Fruit fly (Drosophila melanogaster) whole organism, embryonic: ENCODE results near the gene CG9747.

Source experiments
- Abd-B ChIP-seq: fragments of 200-800 bp; sonication (Bioruptor generic); optimal IDR thresholded peaks from 2 replicates; lab custom pipeline; 2018; ENCODE audit warnings: missing biosample characterization, mild to moderate bottlenecking, missing genetic modification characterization, moderate library complexity
- Atf3 ChIP-seq: fragments of 200-800 bp; sonication (Bioruptor generic); optimal IDR thresholded peaks from 3 replicates; lab custom pipeline; 2016; ENCODE audit warnings: missing biosample characterization, missing genetic modification characterization
- CG10959 ChIP-seq: fragments of 200-800 bp; sonication (Bioruptor generic); IDR thresholded peaks from 2 replicates; pipeline ENCODE4 v1.3.6; 2022; ENCODE audit warnings: missing biosample characterization, missing genetic modification characterization
- CG11723 ChIP-seq: fragments of 200-800 bp; sonication (Bioruptor generic); optimal IDR thresholded peaks from 2 replicates; lab custom pipeline; 2017; ENCODE audit warnings: missing biosample characterization, mild to moderate bottlenecking, missing genetic modification characterization
- CG12299 ChIP-seq: fragments of 200-800 bp; sonication (Bioruptor generic); optimal IDR thresholded peaks from 2 replicates; lab custom pipeline; 2018; ENCODE audit warnings: missing biosample characterization, mild to moderate bottlenecking, missing genetic modification characterization
- CG12769 ChIP-seq: fragments of 200-800 bp; sonication (Bioruptor generic); optimal IDR thresholded peaks from 2 replicates; lab custom pipeline; 2019; ENCODE audit warnings: missing biosample characterization, mild to moderate bottlenecking, missing genetic modification characterization, moderate library complexity
- CG13287 ChIP-seq: fragments of 200-800 bp; sonication (Bioruptor generic); IDR thresholded peaks from 2 replicates; pipeline ENCODE4 v1.3.6; 2022; ENCODE audit warnings: missing biosample characterization, missing genetic modification characterization; ENCODE audit not compliant: partially characterized antibody
- CG13775 ChIP-seq: fragments of 200-800 bp; sonication (Bioruptor generic); optimal IDR thresholded peaks from 3 replicates; lab custom pipeline; 2017; ENCODE audit warnings: missing biosample characterization, mild to moderate bottlenecking, missing genetic modification characterization
- CG14441 ChIP-seq: fragments of 200-800 bp; sonication (Bioruptor generic); IDR thresholded peaks from 2 replicates; pipeline ENCODE4 v1.3.6; 2022; ENCODE audit warnings: missing biosample characterization, missing genetic modification characterization
- CG1602 ChIP-seq: fragments of 200-800 bp; sonication (Bioruptor generic); optimal IDR thresholded peaks from 3 replicates; lab custom pipeline; 2016; ENCODE audit warnings: missing biosample characterization, missing genetic modification characterization
- CG16813 ChIP-seq: fragments of 200-800 bp; sonication (Bioruptor generic); IDR thresholded peaks from 3 replicates; pipeline ENCODE4 v1.3.6; 2022; ENCODE audit warnings: missing biosample characterization, missing genetic modification characterization; ENCODE audit not compliant: partially characterized antibody
- CG17328 ChIP-seq: fragments of 200-800 bp; sonication (Bioruptor generic); IDR thresholded peaks from 2 replicates; pipeline ENCODE4 v1.3.6; 2022; ENCODE audit warnings: missing biosample characterization, missing genetic modification characterization
- CG2120 ChIP-seq: fragments of 200-800 bp; sonication (Bioruptor generic); optimal IDR thresholded peaks from 3 replicates; lab custom pipeline; 2016; ENCODE audit warnings: missing biosample characterization, missing genetic modification characterization
- CG3065 ChIP-seq: fragments of 200-800 bp; sonication (Bioruptor generic); optimal IDR thresholded peaks from 2 replicates; lab custom pipeline; 2016; ENCODE audit warnings: missing biosample characterization, missing genetic modification characterization
- CG31441 ChIP-seq: fragments of 200-800 bp; sonication (Bioruptor generic); IDR thresholded peaks from 2 replicates; pipeline ENCODE4 v1.3.6; 2022; ENCODE audit warnings: missing biosample characterization, missing genetic modification characterization
- CG4820 ChIP-seq: fragments of 200-800 bp; sonication (Bioruptor generic); optimal IDR thresholded peaks from 3 replicates; lab custom pipeline; 2016; ENCODE audit warnings: missing biosample characterization, missing genetic modification characterization
- CG8281 ChIP-seq: fragments of 200-800 bp; sonication (Bioruptor generic); optimal IDR thresholded peaks from 2 replicates; lab custom pipeline; 2018; ENCODE audit warnings: missing biosample characterization, mild to moderate bottlenecking, missing genetic modification characterization, moderate library complexity
- CG8388 ChIP-seq: fragments of 200-800 bp; sonication (Bioruptor generic); optimal IDR thresholded peaks from 2 replicates; lab custom pipeline; 2019; ENCODE audit warnings: missing biosample characterization, mild to moderate bottlenecking, missing genetic modification characterization, moderate library complexity
- CG9876 ChIP-seq: fragments of 200-800 bp; sonication (Bioruptor generic); optimal IDR thresholded peaks from 2 replicates; lab custom pipeline; 2016; ENCODE audit warnings: missing biosample characterization, missing genetic modification characterization
- CTCF ChIP-seq: fragments of 200-800 bp; sonication (Bioruptor generic); optimal IDR thresholded peaks from 2 replicates; lab custom pipeline; 2017; ENCODE audit warnings: missing biosample characterization, mild to moderate bottlenecking, missing genetic modification characterization, moderate library complexity
- Doc2 ChIP-seq: fragments of 200-800 bp; sonication (Bioruptor generic); IDR thresholded peaks from 2 replicates; pipeline ENCODE4 v1.3.6; 2022; ENCODE audit warnings: missing biosample characterization, missing genetic modification characterization
- HmgZ ChIP-seq: fragments of 200-800 bp; sonication (Bioruptor generic); optimal IDR thresholded peaks from 2 replicates; lab custom pipeline; 2018; ENCODE audit warnings: missing biosample characterization, mild to moderate bottlenecking, missing genetic modification characterization
- Hr3 ChIP-seq: fragments of 200-800 bp; sonication (Bioruptor generic); optimal IDR thresholded peaks from 3 replicates; lab custom pipeline; 2016; ENCODE audit warnings: missing biosample characterization, missing genetic modification characterization
- NC2β ChIP-seq: fragments of 200-800 bp; sonication (Bioruptor generic); optimal IDR thresholded peaks from 2 replicates; lab custom pipeline; 2016; ENCODE audit warnings: missing biosample characterization, missing genetic modification characterization
- Rfx ChIP-seq: fragments of 200-800 bp; sonication (Bioruptor generic); IDR thresholded peaks from 2 replicates; pipeline ENCODE4 v1.3.6; 2022; ENCODE audit warnings: missing biosample characterization, missing genetic modification characterization
- Ssrp ChIP-seq: fragments of 200-800 bp; sonication (Bioruptor generic); optimal IDR thresholded peaks from 2 replicates; lab custom pipeline; 2018; ENCODE audit warnings: missing biosample characterization, mild to moderate bottlenecking, missing genetic modification characterization, moderate library complexity
- TFAM ChIP-seq: fragments of 200-800 bp; sonication (Bioruptor generic); optimal IDR thresholded peaks from 2 replicates; lab custom pipeline; 2017; ENCODE audit warnings: missing biosample characterization, missing genetic modification characterization, inconsistent platforms
- cad ChIP-seq: fragments of >200 bp; optimal IDR thresholded peaks from 2 replicates; lab custom pipeline; 2017; ENCODE audit warnings: missing biosample characterization, missing genetic modification characterization
- cato ChIP-seq: fragments of 200-800 bp; sonication (Bioruptor generic); optimal IDR thresholded peaks from 2 replicates; lab custom pipeline; 2016; ENCODE audit warnings: missing biosample characterization, missing genetic modification characterization, borderline replicate concordance
- croc ChIP-seq: fragments of 200-800 bp; sonication (Bioruptor generic); conservative IDR thresholded peaks from 3 replicates; pipeline ENCODE4 v1.3.6; 2022; ENCODE audit warnings: missing biosample characterization, missing genetic modification characterization
- cwo ChIP-seq: fragments of 200-800 bp; sonication (Bioruptor generic); optimal IDR thresholded peaks from 3 replicates; lab custom pipeline; 2017; ENCODE audit warnings: missing biosample characterization, missing genetic modification characterization, mild to moderate bottlenecking, moderate library complexity, missing genetic modification reagents
- gce ChIP-seq: fragments of 200-800 bp; sonication (Bioruptor generic); IDR thresholded peaks from 3 replicates; pipeline ENCODE4 v1.3.6; 2022; ENCODE audit warnings: missing biosample characterization, missing genetic modification characterization
- gcm ChIP-seq: fragments of 200-800 bp; sonication (Bioruptor generic); optimal IDR thresholded peaks from 2 replicates; lab custom pipeline; 2019; ENCODE audit warnings: missing biosample characterization, mild to moderate bottlenecking, missing genetic modification characterization, moderate library complexity
- gro ChIP-seq: fragments of 200-800 bp; sonication (Bioruptor generic); optimal IDR thresholded peaks from 2 replicates; lab custom pipeline; 2016; ENCODE audit warnings: missing biosample characterization, missing genetic modification characterization
- her ChIP-seq: fragments of 200-800 bp; sonication (Bioruptor generic); optimal IDR thresholded peaks from 2 replicates; lab custom pipeline; 2016; ENCODE audit warnings: missing biosample characterization, missing genetic modification characterization
- hkb ChIP-seq, 2 experiments: fragments of 200-800 bp in 1 of 2; fragments of >200 bp in 1 of 2; sonication (Bioruptor generic) in 1 of 2; IDR thresholded peaks in 1 of 2; optimal IDR thresholded peaks in 1 of 2; 2 replicates each; pipeline versions ENCODE4 v1.3.6 to Lab custom; 2017 to 2022; ENCODE audit warnings: missing biosample characterization in 1 of 2, missing genetic modification characterization in 1 of 2
- jumu ChIP-seq: fragments of 200-800 bp; sonication (Bioruptor generic); optimal IDR thresholded peaks from 3 replicates; lab custom pipeline; 2016; ENCODE audit warnings: missing biosample characterization, missing genetic modification characterization
- pnt ChIP-seq: fragments of 200-800 bp; sonication (Bioruptor generic); optimal IDR thresholded peaks from 3 replicates; lab custom pipeline; 2016; ENCODE audit warnings: missing biosample characterization, missing genetic modification characterization
- psq ChIP-seq: fragments of 200-800 bp; sonication (Bioruptor generic); optimal IDR thresholded peaks from 2 replicates; lab custom pipeline; 2017; ENCODE audit warnings: missing biosample characterization, missing genetic modification characterization
- rib ChIP-seq: fragments of 200-800 bp; sonication (Bioruptor generic); IDR thresholded peaks from 2 replicates; pipeline ENCODE4 v1.3.6; 2022; ENCODE audit warnings: missing biosample characterization, missing genetic modification characterization
- scrt ChIP-seq: fragments of 200-800 bp; sonication (Bioruptor generic); optimal IDR thresholded peaks from 2 replicates; lab custom pipeline; 2018; ENCODE audit warnings: missing biosample characterization, mild to moderate bottlenecking, missing genetic modification characterization, moderate library complexity
- sd ChIP-seq: fragments of 200-800 bp; sonication (Bioruptor generic); optimal IDR thresholded peaks from 3 replicates; lab custom pipeline; 2018; ENCODE audit warnings: missing biosample characterization, mild to moderate bottlenecking, missing genetic modification characterization, moderate library complexity
- sens ChIP-seq: fragments of 200-800 bp; sonication (Bioruptor generic); peaks from one replicate; lab custom pipeline; 2016; ENCODE audit warnings: missing biosample characterization, missing genetic modification characterization
- sens-2 ChIP-seq: fragments of 200-800 bp; sonication (Bioruptor generic); IDR thresholded peaks from 2 replicates; pipeline ENCODE4 v1.3.6; 2022; ENCODE audit warnings: missing biosample characterization, missing genetic modification characterization
- slbo ChIP-seq: fragments of 200-800 bp; sonication (Bioruptor generic); IDR thresholded peaks from 2 replicates; pipeline ENCODE4 v1.3.6; 2022; ENCODE audit warnings: missing biosample characterization, missing genetic modification characterization
- so ChIP-seq: fragments of 200-800 bp; sonication (Bioruptor generic); IDR thresholded peaks from 3 replicates; pipeline ENCODE4 v1.3.6; 2022; ENCODE audit warnings: missing biosample characterization, missing genetic modification characterization
- stwl ChIP-seq: fragments of 200-800 bp; sonication (Bioruptor generic); optimal IDR thresholded peaks from 3 replicates; lab custom pipeline; 2018; ENCODE audit warnings: missing biosample characterization, mild to moderate bottlenecking, missing genetic modification characterization, moderate library complexity
- tll ChIP-seq, 2 experiments: fragments of 200-800 bp in 1 of 2; fragments of >200 bp in 1 of 2; sonication (Bioruptor generic) in 1 of 2; optimal IDR thresholded peaks; 2 replicates each; lab custom pipeline; 2017 to 2019; ENCODE audit warnings: missing biosample characterization in 2 of 2, missing genetic modification characterization in 2 of 2, mild to moderate bottlenecking in 1 of 2, moderate library complexity in 1 of 2
- wdn ChIP-seq: fragments of 200-800 bp; sonication (Bioruptor generic); IDR thresholded peaks from 2 replicates; pipeline ENCODE4 v1.3.6; 2022; ENCODE audit warnings: missing biosample characterization, missing genetic modification characterization
- wek ChIP-seq: fragments of 200-800 bp; sonication (Bioruptor generic); optimal IDR thresholded peaks from 3 replicates; lab custom pipeline; 2018; ENCODE audit warnings: missing biosample characterization, mild to moderate bottlenecking, missing genetic modification characterization, moderate library complexity
- wor ChIP-seq: fragments of 200-800 bp; sonication (Bioruptor generic); IDR thresholded peaks from 2 replicates; pipeline ENCODE4 v1.3.6; 2022; ENCODE audit warnings: missing biosample characterization, missing genetic modification characterization
- zfh1 ChIP-seq: fragments of 200-800 bp; sonication (Bioruptor generic); IDR thresholded peaks from 3 replicates; pipeline ENCODE4 v1.3.6; 2022; ENCODE audit warnings: missing biosample characterization, missing genetic modification characterization

Gene CG9747

dm6 chr3R:30222236-30222635, 31.2 kb upstream of the CG9747 start (continued):
- TF ChIP-seq HmgZ (tag; lab: Kevin White, UChicago), result no peak
- TF ChIP-seq CG31441 (GFP tag; lab: Robert Waterston, UW), result peak; percentile 44
- no peak for TF ChIP-seq gce (GFP tag; lab: Robert Waterston, UW)
- no peak for TF ChIP-seq sd (tag; lab: Kevin White, UChicago)
- no peak for TF ChIP-seq Hr3
- no peak for TF ChIP-seq CTCF
- TF ChIP-seq her (GFP tag; lab: Kevin White, UChicago), result no peak
- no peak for TF ChIP-seq CG4820 (GFP tag; lab: Kevin White, UChicago)
- no peak for TF ChIP-seq Doc2 (GFP tag; lab: Robert Waterston, UW)
- TF ChIP-seq CG16813 (GFP tag; lab: Robert Waterston, UW), result no peak
- no peak for TF ChIP-seq cato (GFP tag; lab: Kevin White, UChicago)
- TF ChIP-seq zfh1 (GFP tag; lab: Robert Waterston, UW), result peak; percentile 59; the same call in 1 of the 3 replicates
- TF ChIP-seq CG13287, result no peak
- peak; percentile 65 for TF ChIP-seq sens-2 (GFP tag; lab: Robert Waterston, UW)
- peak; percentile 14 for TF ChIP-seq CG13775 (GFP tag; lab: Kevin White, UChicago)
- TF ChIP-seq CG3065 (GFP tag; lab: Kevin White, UChicago), result no peak
- TF ChIP-seq psq (GFP tag; lab: Kevin White, UChicago), result no peak
- no peak for TF ChIP-seq CG11723
- TF ChIP-seq CG10959 (GFP tag; lab: Robert Waterston, UW), result peak; percentile 23; the same call in 1 of the 2 replicates
- no peak for TF ChIP-seq gro (GFP tag; lab: Kevin White, UChicago)
- no peak for TF ChIP-seq CG1602 (GFP tag; lab: Kevin White, UChicago)
- no peak for TF ChIP-seq rib
- TF ChIP-seq Rfx (GFP tag; lab: Robert Waterston, UW), result no peak
- no peak for TF ChIP-seq CG14441 (GFP tag; lab: Robert Waterston, UW)
- TF ChIP-seq tll (GFP tag; optimal IDR thresholded peaks at IDR 0.05; lab: Kevin White, UChicago), result no peak
- TF ChIP-seq sens, result peak; percentile 46
- peak; percentile 1 for TF ChIP-seq CG2120 (GFP tag; lab: Kevin White, UChicago)
- no peak for TF ChIP-seq TFAM
- TF ChIP-seq wek (GFP tag; lab: Kevin White, UChicago), result no peak
- no peak for TF ChIP-seq CG12299 (tag; lab: Kevin White, UChicago)
- TF ChIP-seq Ssrp (tag; lab: Kevin White, UChicago), result peak; percentile 18
- no peak for TF ChIP-seq pnt (GFP tag; lab: Kevin White, UChicago)
- TF ChIP-seq CG8388, result peak; percentile 19
- no peak for TF ChIP-seq CG9876 (GFP tag; lab: Kevin White, UChicago)
- TF ChIP-seq jumu (GFP tag; lab: Kevin White, UChicago), result no peak
- no peak for TF ChIP-seq scrt (GFP tag; lab: Kevin White, UChicago)
- no peak for TF ChIP-seq croc (GFP tag; lab: Robert Waterston, UW)
- no peak for TF ChIP-seq wor (GFP tag; lab: Robert Waterston, UW)
- no peak for TF ChIP-seq Abd-B (GFP tag; lab: Kevin White, UChicago)
- TF ChIP-seq CG17328 (GFP tag; lab: Robert Waterston, UW), result peak; percentile 52; the same call in 1 of the 2 replicates
- TF ChIP-seq cwo (GFP tag; lab: Kevin White, UChicago), result no peak
- TF ChIP-seq slbo (GFP tag; lab: Robert Waterston, UW), result peak; percentile 25; the same call in 1 of the 2 replicates
- no peak for TF ChIP-seq Atf3
- TF ChIP-seq hkb (optimal IDR thresholded peaks at IDR 0.05; lab: Kevin White, UChicago), result no peak
- peak; percentile 59; the same call in 1 of the 2 replicates for TF ChIP-seq hkb (GFP tag; IDR thresholded peaks at IDR 0.05; lab: Robert Waterston, UW)
- TF ChIP-seq so, result no peak
- no peak for TF ChIP-seq CG8281
- TF ChIP-seq NC2β (GFP tag; lab: Kevin White, UChicago), result no peak
- TF ChIP-seq stwl (tag; lab: Kevin White, UChicago), result no peak
- no peak for TF ChIP-seq wdn (GFP tag; lab: Robert Waterston, UW)
- TF ChIP-seq gcm (GFP tag; lab: Kevin White, UChicago), result no peak
- no peak for TF ChIP-seq CG12769 (tag; lab: Kevin White, UChicago)
- no peak for TF ChIP-seq cad (GFP tag; lab: Kevin White, UChicago)
